Worm (Caenorhabditis elegans) whole organism, midembryonic: ENCODE measurements around the gene F21C10.11.

Experiments
- flt-1 ChIP-seq: fragments of 200-800 bp; sonication (Bioruptor generic); IDR thresholded peaks from 2 replicates; pipeline ENCODE4 v1.3.6; 2022; ENCODE audit warnings: missing genetic modification characterization, missing compliant biosample characterization
- klf-2 ChIP-seq: fragments of 200-800 bp; sonication (Bioruptor generic); conservative IDR thresholded peaks from 2 replicates; pipeline ENCODE4 v1.3.6; 2022; ENCODE audit warnings: missing genetic modification reagents, missing genetic modification characterization, missing compliant biosample characterization
- ztf-29 ChIP-seq: fragments of 200-800 bp; sonication (Bioruptor generic); IDR thresholded peaks from 2 replicates; pipeline ENCODE4 v1.3.6; 2022; ENCODE audit warnings: missing genetic modification reagents, missing genetic modification characterization, missing compliant biosample characterization

- TF ChIP-seq ztf-29 (GFP tag; lab: Robert Waterston, UW) (no peak), flt-1 (no peak), klf-2 (GFP tag; lab: Robert Waterston, UW) (no peak)
These were observed 894 bp downstream of the F21C10.11 start, which contains the start of gene F21C10.6 for ce11 chrV:9124180-9124579.
